Fruit fly (Drosophila melanogaster) whole organism, prepupa: ENCODE measurements around the gene Shawl.

Experiments used
- Blimp-1 ChIP-seq: fragments of 200-800 bp; sonication (Bioruptor generic); optimal IDR thresholded peaks from 3 replicates; lab custom pipeline; 2017; ENCODE audit warnings: missing biosample characterization, missing genetic modification characterization, mild to moderate bottlenecking, moderate library complexity, missing genetic modification reagents
- CG10631 ChIP-seq: fragments of 200-800 bp; sonication (Bioruptor generic); optimal IDR thresholded peaks from 2 replicates; lab custom pipeline; 2016; ENCODE audit warnings: missing biosample characterization, missing genetic modification characterization
- CG10669 ChIP-seq: fragments of 200-800 bp; sonication (Bioruptor generic); optimal IDR thresholded peaks from 3 replicates; lab custom pipeline; 2018; ENCODE audit warnings: missing biosample characterization, mild to moderate bottlenecking, missing genetic modification characterization, moderate library complexity
- CG11902 ChIP-seq: fragments of 200-800 bp; sonication (Bioruptor generic); optimal IDR thresholded peaks from 3 replicates; lab custom pipeline; 2016; ENCODE audit warnings: missing biosample characterization, missing genetic modification characterization
- CG15336 ChIP-seq: fragments of 200-800 bp; sonication (Bioruptor generic); IDR thresholded peaks from 2 replicates; pipeline ENCODE4 v1.3.6; 2022; ENCODE audit warnings: missing biosample characterization, missing genetic modification characterization
- CG1621 ChIP-seq: fragments of 200-800 bp; sonication (Bioruptor generic); optimal IDR thresholded peaks from 3 replicates; lab custom pipeline; 2018; ENCODE audit warnings: missing biosample characterization, mild to moderate bottlenecking, missing genetic modification characterization
- CG16779 ChIP-seq: fragments of 200-800 bp; sonication (Bioruptor generic); optimal IDR thresholded peaks from 3 replicates; lab custom pipeline; 2017; ENCODE audit warnings: missing biosample characterization, mild to moderate bottlenecking, missing genetic modification characterization
- CG32006 ChIP-seq: fragments of 200-800 bp; sonication (Bioruptor generic); optimal IDR thresholded peaks from 3 replicates; lab custom pipeline; 2017; ENCODE audit warnings: missing biosample characterization, mild to moderate bottlenecking, missing genetic modification characterization
- CG34406 ChIP-seq: fragments of 200-800 bp; sonication (Bioruptor generic); optimal IDR thresholded peaks from 3 replicates; lab custom pipeline; 2016; ENCODE audit warnings: missing biosample characterization, missing genetic modification characterization
- CG3919 ChIP-seq: fragments of 200-800 bp; sonication (Bioruptor generic); optimal IDR thresholded peaks from 3 replicates; lab custom pipeline; 2016; ENCODE audit warnings: missing biosample characterization, missing genetic modification characterization
- CG4318 ChIP-seq: fragments of 200-800 bp; sonication (Bioruptor generic); optimal IDR thresholded peaks from 3 replicates; lab custom pipeline; 2017; ENCODE audit warnings: missing biosample characterization, mild to moderate bottlenecking, missing genetic modification characterization
- CG6276 ChIP-seq: fragments of 200-800 bp; sonication (Bioruptor generic); optimal IDR thresholded peaks from 2 replicates; lab custom pipeline; 2017; ENCODE audit warnings: missing biosample characterization, mild to moderate bottlenecking, missing genetic modification characterization
- CG6792 ChIP-seq: fragments of 200-800 bp; sonication (Bioruptor generic); optimal IDR thresholded peaks from 3 replicates; lab custom pipeline; 2016; ENCODE audit warnings: missing biosample characterization, missing genetic modification characterization
- CG6854 ChIP-seq: fragments of 200-800 bp; sonication (Bioruptor generic); optimal IDR thresholded peaks from 2 replicates; lab custom pipeline; 2017; ENCODE audit warnings: missing biosample characterization, mild to moderate bottlenecking, missing genetic modification characterization
- CG7368 ChIP-seq: fragments of 200-800 bp; sonication (Bioruptor generic); optimal IDR thresholded peaks from 3 replicates; lab custom pipeline; 2016; ENCODE audit warnings: missing biosample characterization, missing genetic modification characterization
- CG8119 ChIP-seq: fragments of 200-800 bp; sonication (Bioruptor generic); IDR thresholded peaks from 3 replicates; pipeline ENCODE4 v1.3.6; 2022; ENCODE audit warnings: missing biosample characterization, missing genetic modification characterization
- Eip75B ChIP-seq: fragments of 200-800 bp; sonication (Bioruptor generic); optimal IDR thresholded peaks from 3 replicates; lab custom pipeline; 2016; ENCODE audit warnings: missing biosample characterization, missing genetic modification characterization
- Eip78C ChIP-seq: fragments of 200-800 bp; sonication (Bioruptor generic); peaks from one replicate; lab custom pipeline; 2016; ENCODE audit warnings: missing biosample characterization, missing genetic modification characterization
- Eip93F ChIP-seq: fragments of 200-800 bp; sonication (Bioruptor generic); optimal IDR thresholded peaks from 2 replicates; lab custom pipeline; 2016; ENCODE audit warnings: missing biosample characterization, mild to moderate bottlenecking, missing genetic modification characterization
- Ets21C ChIP-seq: fragments of 200-800 bp; sonication (Bioruptor generic); optimal IDR thresholded peaks from 3 replicates; lab custom pipeline; 2016; ENCODE audit warnings: missing biosample characterization, missing genetic modification characterization
- Ets96B ChIP-seq: fragments of 200-800 bp; optimal IDR thresholded peaks from 2 replicates; lab custom pipeline; 2019; ENCODE audit warnings: missing biosample characterization, mild to moderate bottlenecking, missing genetic modification characterization, moderate library complexity
- Gug ChIP-seq: fragments of 200-800 bp; sonication (Bioruptor generic); IDR thresholded peaks from 2 replicates; pipeline ENCODE4 v1.3.6; 2022; ENCODE audit warnings: missing biosample characterization, missing genetic modification characterization
- Hr4 ChIP-seq: fragments of 200-800 bp; sonication (Bioruptor generic); optimal IDR thresholded peaks from 3 replicates; lab custom pipeline; 2016; ENCODE audit warnings: missing biosample characterization, missing genetic modification characterization
- Lpt ChIP-seq: fragments of 200-800 bp; sonication (Bioruptor generic); optimal IDR thresholded peaks from 3 replicates; lab custom pipeline; 2016; ENCODE audit warnings: missing biosample characterization, missing genetic modification characterization
- OdsH ChIP-seq: fragments of 200-800 bp; sonication (Bioruptor generic); optimal IDR thresholded peaks from 3 replicates; lab custom pipeline; 2016; ENCODE audit warnings: missing biosample characterization, missing genetic modification characterization
- Smox ChIP-seq: fragments of 200-800 bp; sonication (Bioruptor generic); optimal IDR thresholded peaks from 3 replicates; lab custom pipeline; 2016; ENCODE audit warnings: missing biosample characterization, missing genetic modification characterization
- Sox14 ChIP-seq: fragments of 200-800 bp; sonication (Bioruptor generic); optimal IDR thresholded peaks from 3 replicates; lab custom pipeline; 2016; ENCODE audit warnings: missing biosample characterization, missing genetic modification characterization
- acj6 ChIP-seq: fragments of 200-800 bp; sonication (Bioruptor generic); optimal IDR thresholded peaks from 3 replicates; lab custom pipeline; 2016; ENCODE audit warnings: missing biosample characterization, missing genetic modification characterization
- eg ChIP-seq: fragments of 200-800 bp; sonication (Bioruptor generic); IDR thresholded peaks from 3 replicates; pipeline ENCODE4 v1.3.6; 2022; ENCODE audit warnings: missing biosample characterization, missing genetic modification characterization
- esn ChIP-seq: fragments of 200-800 bp; sonication (Bioruptor generic); optimal IDR thresholded peaks from 2 replicates; lab custom pipeline; 2016; ENCODE audit warnings: missing biosample characterization, mild to moderate bottlenecking, missing genetic modification characterization, moderate library complexity
- fd59A ChIP-seq: fragments of 200-800 bp; sonication (Bioruptor generic); optimal IDR thresholded peaks from 2 replicates; lab custom pipeline; 2017; ENCODE audit warnings: missing biosample characterization, mild to moderate bottlenecking, missing genetic modification characterization, missing genetic modification reagents
- fd85E ChIP-seq: fragments of 200-800 bp; sonication (Bioruptor generic); optimal IDR thresholded peaks from 3 replicates; lab custom pipeline; 2016; ENCODE audit warnings: missing biosample characterization, missing genetic modification characterization
- fkh ChIP-seq: fragments of 200-800 bp; sonication (Bioruptor generic); optimal IDR thresholded peaks from 3 replicates; lab custom pipeline; 2017; ENCODE audit warnings: missing biosample characterization, mild to moderate bottlenecking, missing genetic modification characterization, moderate library complexity
- lz ChIP-seq: fragments of 200-800 bp; sonication (Bioruptor generic); optimal IDR thresholded peaks from 3 replicates; lab custom pipeline; 2016; ENCODE audit warnings: missing biosample characterization, missing genetic modification characterization
- salr ChIP-seq, 2 experiments: fragments of 200-800 bp; sonication (Bioruptor generic); optimal IDR thresholded peaks; 3 replicates each; lab custom pipeline; 2016 to 2018; ENCODE audit warnings: missing biosample characterization in 2 of 2, missing genetic modification characterization in 2 of 2, mild to moderate bottlenecking in 1 of 2
- ss ChIP-seq, 2 experiments: fragments of 200-800 bp; sonication (Bioruptor generic); optimal IDR thresholded peaks; 2 replicates in 1 of 2; 3 replicates in 1 of 2; lab custom pipeline; 2017 to 2018; ENCODE audit warnings: mild to moderate bottlenecking in 2 of 2, missing biosample characterization in 2 of 2, missing genetic modification characterization in 2 of 2, moderate library complexity in 1 of 2
- svp ChIP-seq: fragments of 200-800 bp; sonication (Bioruptor generic); peaks from one replicate; lab custom pipeline; 2016; ENCODE audit warnings: missing biosample characterization, missing genetic modification characterization
- vri ChIP-seq: fragments of 200-800 bp; sonication (Bioruptor generic); optimal IDR thresholded peaks from 3 replicates; lab custom pipeline; 2016; ENCODE audit warnings: missing biosample characterization, mild to moderate bottlenecking, missing genetic modification characterization

The Shawl gene

dm6 chr2L:9349246-9349645, 65.7 kb downstream of the Shawl start, which contains the start of gene CG43350:
Gene CG43350, plus strand, starts transcription at chr2L:9349546.
- TF ChIP-seq Ets21C (GFP tag; lab: Kevin White, UChicago) = no peak
- TF ChIP-seq CG15336 (GFP tag; lab: Robert Waterston, UW) = no peak
- TF ChIP-seq Smox = no peak
- TF ChIP-seq Gug (GFP tag; lab: Robert Waterston, UW) = no peak
- no peak for TF ChIP-seq CG32006
- TF ChIP-seq svp (GFP tag; lab: Kevin White, UChicago) = no peak
- TF ChIP-seq CG6854 = no peak
- TF ChIP-seq CG3919 (GFP tag; lab: Kevin White, UChicago) = no peak
- no peak for TF ChIP-seq Ets96B
- TF ChIP-seq CG16779 = no peak

dm6 chr2L:9342532-9342931, 72.4 kb downstream of the Shawl start, which contains the start of gene CG3748:
Gene CG3748, plus strand, starts transcription at chr2L:9342832.
- no peak for TF ChIP-seq OdsH (GFP tag; lab: Kevin White, UChicago)
- no peak for TF ChIP-seq lz (GFP tag; lab: Kevin White, UChicago)
- no peak for TF ChIP-seq fd85E (GFP tag; lab: Kevin White, UChicago)
- TF ChIP-seq Eip75B (GFP tag; lab: Kevin White, UChicago) = no peak
- no peak for TF ChIP-seq CG10669 (GFP tag; lab: Kevin White, UChicago)
- no peak for TF ChIP-seq Blimp-1 (GFP tag; lab: Kevin White, UChicago)
- TF ChIP-seq Gug (GFP tag; lab: Robert Waterston, UW) = no peak
- no peak for TF ChIP-seq fkh (GFP tag; lab: Kevin White, UChicago)
- no peak for TF ChIP-seq CG8119 (GFP tag; lab: Robert Waterston, UW)
- TF ChIP-seq Sox14 (GFP tag; lab: Kevin White, UChicago) = no peak
- TF ChIP-seq Smox = no peak
- no peak for TF ChIP-seq Eip93F (GFP tag; lab: Kevin White, UChicago)
- TF ChIP-seq salr (GFP tag; optimal IDR thresholded peaks at IDR 0.05; lab: Kevin White, UChicago) = no peak
- TF ChIP-seq CG11902 = no peak
- TF ChIP-seq CG1621 = no peak

- TF ChIP-seq CG10631 (GFP tag; lab: Kevin White, UChicago) (no peak), svp (GFP tag; lab: Kevin White, UChicago) (peak; percentile 13)
- TF ChIP-seq, all 60 proteins: peak for 1
Measured at dm6 chr2L:9341960-9342359, 73.0 kb downstream of the Shawl start.

- TF ChIP-seq CG6854 = no peak
- TF ChIP-seq fd85E (GFP tag; lab: Kevin White, UChicago) = no peak
- TF ChIP-seq Hr4 (GFP tag; lab: Kevin White, UChicago) = no peak
- TF ChIP-seq fd59A (GFP tag; lab: Kevin White, UChicago) = no peak
- TF ChIP-seq fkh (GFP tag; lab: Kevin White, UChicago) = no peak
- TF ChIP-seq svp (GFP tag; lab: Kevin White, UChicago) = peak; percentile 70
- TF ChIP-seq Smox = no peak
Measured at dm6 chr2L:9338852-9339251, 76.1 kb downstream of the Shawl start.

- TF ChIP-seq svp (GFP tag; lab: Kevin White, UChicago) (peak; percentile 22), CG16779 (peak; percentile 41), CG4318 (GFP tag; lab: Kevin White, UChicago) (no peak)
Measured at dm6 chr2L:9333300-9333876, 81.6 kb downstream of the Shawl start, which contains the start of gene Eaat1. Gene Eaat1, plus strand, starts transcription at chr2L:9333567.

dm6 chr2L:9330628-9331027, 84.3 kb downstream of the Shawl start, which contains the start of gene Cks30A:
Gene Cks30A, plus strand, starts transcription at chr2L:9330763.
- peak; percentile 100 for TF ChIP-seq CG1621
- TF ChIP-seq Eip78C (GFP tag; lab: Kevin White, UChicago) = no peak

dm6 chr2L:9327444-9327843, 87.5 kb downstream of the Shawl start, which contains the start of gene CG17005:
Gene CG17005, plus strand, starts transcription at chr2L:9327744.
- no peak for TF ChIP-seq acj6
- no peak for TF ChIP-seq Lpt (GFP tag; lab: Kevin White, UChicago)
- no peak for TF ChIP-seq fd59A (GFP tag; lab: Kevin White, UChicago)
- no peak for TF ChIP-seq OdsH (GFP tag; lab: Kevin White, UChicago)
- no peak for TF ChIP-seq vri
- no peak for TF ChIP-seq CG6276 (GFP tag; lab: Kevin White, UChicago)
- TF ChIP-seq CG7368 = no peak
- TF ChIP-seq Ets96B = no peak
- no peak for TF ChIP-seq ss (GFP tag; optimal IDR thresholded peaks at IDR 0.05; lab: Kevin White, UChicago)
- TF ChIP-seq CG6792 (GFP tag; lab: Kevin White, UChicago) = no peak
- TF ChIP-seq CG34406 (GFP tag; lab: Kevin White, UChicago) = no peak
- no peak for TF ChIP-seq eg (GFP tag; lab: Robert Waterston, UW)
- TF ChIP-seq esn (GFP tag; lab: Kevin White, UChicago) = no peak
- no peak for TF ChIP-seq CG16779
